Worm (Caenorhabditis elegans) whole organism, L3 larva: ENCODE measurements around the gene kvs-3.

Source experiments
- R02D3.7 ChIP-seq: fragments of 150-350 bp; optimal IDR thresholded peaks from 2 replicates; lab custom pipeline; 2014; ENCODE audit warnings: missing biosample characterization, missing genetic modification characterization
- ZK546.5 ChIP-seq: sonication (generic microtip); optimal IDR thresholded peaks from 2 replicates; lab custom pipeline; 2017; ENCODE audit warnings: missing biosample characterization, missing genetic modification characterization
- aly-2 ChIP-seq: fragments of 150-350 bp; optimal IDR thresholded peaks from 2 replicates; lab custom pipeline; 2014; ENCODE audit warnings: missing biosample characterization, missing genetic modification characterization
- ama-1 ChIP-seq: fragments of 150-350 bp; optimal IDR thresholded peaks from 2 replicates; lab custom pipeline; 2018
- ceh-16 ChIP-seq: sonication (generic microtip); optimal IDR thresholded peaks from 2 replicates; lab custom pipeline; 2017; ENCODE audit warnings: missing biosample characterization, missing genetic modification characterization
- ceh-28 ChIP-seq: fragments of 150-350 bp; optimal IDR thresholded peaks from 2 replicates; lab custom pipeline; 2014; ENCODE audit warnings: missing biosample characterization, missing genetic modification reagents, missing genetic modification characterization
- ceh-82 ChIP-seq: fragments of 150-350 bp; optimal IDR thresholded peaks from 2 replicates; lab custom pipeline; 2014; ENCODE audit warnings: missing biosample characterization, missing genetic modification characterization
- ceh-9 ChIP-seq: sonication (generic microtip); optimal IDR thresholded peaks from 2 replicates; lab custom pipeline; 2018; ENCODE audit warnings: missing biosample characterization, missing genetic modification characterization
- daf-12 ChIP-seq: fragments of 150-350 bp; optimal IDR thresholded peaks from 2 replicates; lab custom pipeline; 2014; ENCODE audit warnings: missing biosample characterization, missing genetic modification reagents, missing genetic modification characterization
- egl-27 ChIP-seq: sonication (generic microtip); optimal IDR thresholded peaks from 4 replicates; lab custom pipeline; 2017; ENCODE audit warnings: missing biosample characterization, missing genetic modification reagents, missing genetic modification characterization
- egl-5 ChIP-seq: fragments of 150-350 bp; optimal IDR thresholded peaks from 2 replicates; lab custom pipeline; 2017; ENCODE audit warnings: missing biosample characterization, missing genetic modification reagents, missing genetic modification characterization, inconsistent platforms
- elt-1 ChIP-seq: fragments of 150-350 bp; optimal IDR thresholded peaks from 2 replicates; lab custom pipeline; 2014; ENCODE audit warnings: missing biosample characterization, missing genetic modification characterization
- elt-2 ChIP-seq: sonication (generic microtip); optimal IDR thresholded peaks from 2 replicates; lab custom pipeline; 2016; ENCODE audit warnings: missing genetic modification reagents, mild to moderate bottlenecking, missing genetic modification characterization, missing compliant biosample characterization
- elt-3 ChIP-seq, 3 experiments: fragments of 150-350 bp in 1 of 3; sonication (generic microtip) in 2 of 3; optimal IDR thresholded peaks; 2 replicates in 2 of 3; 4 replicates in 1 of 3; lab custom pipeline; 2014 to 2017; ENCODE audit warnings: missing biosample characterization in 3 of 3, missing genetic modification characterization in 3 of 3
- eor-1 ChIP-seq, 2 experiments: fragments of 150-350 bp; optimal IDR thresholded peaks; 2 replicates each; lab custom pipeline; 2014 to 2018; ENCODE audit warnings: missing biosample characterization in 2 of 2, missing genetic modification characterization in 2 of 2
- fkh-10 ChIP-seq: sonication (generic microtip); optimal IDR thresholded peaks from 2 replicates; lab custom pipeline; 2017; ENCODE audit warnings: missing biosample characterization, missing genetic modification reagents, missing genetic modification characterization
- fkh-2 ChIP-seq: fragments of 150-350 bp; optimal IDR thresholded peaks from 2 replicates; lab custom pipeline; 2014; ENCODE audit warnings: missing biosample characterization, missing genetic modification reagents, missing genetic modification characterization
- fos-1 ChIP-seq: fragments of 150-350 bp; optimal IDR thresholded peaks from 2 replicates; lab custom pipeline; 2014; ENCODE audit warnings: missing biosample characterization, missing genetic modification characterization
- hmg-11 ChIP-seq: sonication (generic microtip); optimal IDR thresholded peaks from 2 replicates; lab custom pipeline; 2016; ENCODE audit warnings: missing genetic modification characterization, missing compliant biosample characterization
- jun-1 ChIP-seq: fragments of 150-350 bp; optimal IDR thresholded peaks from 2 replicates; lab custom pipeline; 2014; ENCODE audit warnings: missing biosample characterization, missing genetic modification reagents, missing genetic modification characterization
- lin-15B ChIP-seq: fragments of 150-350 bp; optimal IDR thresholded peaks from 2 replicates; lab custom pipeline; 2014; ENCODE audit warnings: missing biosample characterization, missing genetic modification characterization
- lin-39 ChIP-seq: fragments of 150-350 bp; optimal IDR thresholded peaks from 2 replicates; lab custom pipeline; 2018; ENCODE audit warnings: missing biosample characterization, missing genetic modification reagents, missing genetic modification characterization
- lsy-12 ChIP-seq: sonication (generic microtip); optimal IDR thresholded peaks from 2 replicates; lab custom pipeline; 2016; ENCODE audit warnings: mild to moderate bottlenecking, missing genetic modification characterization, missing compliant biosample characterization
- mdl-1 ChIP-seq: fragments of 150-350 bp; optimal IDR thresholded peaks from 2 replicates; lab custom pipeline; 2014; ENCODE audit warnings: missing biosample characterization, missing genetic modification characterization
- mml-1 ChIP-seq: fragments of 150-350 bp; sonication (generic microtip); optimal IDR thresholded peaks from 3 replicates; lab custom pipeline; 2014; ENCODE audit warnings: missing biosample characterization, missing genetic modification characterization
- nfya-1 ChIP-seq: sonication (generic microtip); optimal IDR thresholded peaks from 2 replicates; lab custom pipeline; 2017; ENCODE audit warnings: missing genetic modification characterization, mild to moderate bottlenecking, missing compliant biosample characterization, antibody characterized with exemption, moderate library complexity; ENCODE audit not compliant: insufficient read depth
- nhr-11 ChIP-seq: fragments of 150-350 bp; optimal IDR thresholded peaks from 2 replicates; lab custom pipeline; 2014; ENCODE audit warnings: missing biosample characterization, missing genetic modification characterization
- nhr-12 ChIP-seq: fragments of 150-350 bp; optimal IDR thresholded peaks from 2 replicates; lab custom pipeline; 2014; ENCODE audit warnings: missing biosample characterization, missing genetic modification characterization
- nhr-23 ChIP-seq: fragments of 150-350 bp; optimal IDR thresholded peaks from 2 replicates; lab custom pipeline; 2014; ENCODE audit warnings: missing biosample characterization, missing genetic modification reagents, missing genetic modification characterization
- nhr-237 ChIP-seq: fragments of 150-350 bp; optimal IDR thresholded peaks from 2 replicates; lab custom pipeline; 2014; ENCODE audit warnings: missing biosample characterization, missing genetic modification characterization
- nhr-25 ChIP-seq: sonication (generic microtip); optimal IDR thresholded peaks from 2 replicates; lab custom pipeline; 2017; ENCODE audit warnings: missing biosample characterization, missing genetic modification characterization
- nhr-28 ChIP-seq: fragments of 150-350 bp; optimal IDR thresholded peaks from 2 replicates; lab custom pipeline; 2014; ENCODE audit warnings: missing biosample characterization, missing genetic modification characterization
- nhr-43 ChIP-seq: sonication (generic microtip); optimal IDR thresholded peaks from 2 replicates; lab custom pipeline; 2016; ENCODE audit warnings: mild to moderate bottlenecking, missing genetic modification characterization, missing compliant biosample characterization; ENCODE audit not compliant: poor library complexity, severe bottlenecking
- nhr-67 ChIP-seq: fragments of 150-350 bp; optimal IDR thresholded peaks from 2 replicates; lab custom pipeline; 2014; ENCODE audit warnings: missing biosample characterization, missing genetic modification characterization
- nhr-76 ChIP-seq: fragments of 150-350 bp; sonication (generic microtip); optimal IDR thresholded peaks from 5 replicates; lab custom pipeline; 2014; ENCODE audit warnings: missing biosample characterization, missing genetic modification characterization
- nhr-77 ChIP-seq: fragments of 150-350 bp; optimal IDR thresholded peaks from 2 replicates; lab custom pipeline; 2014; ENCODE audit warnings: missing biosample characterization, missing genetic modification characterization
- pha-4 ChIP-seq: fragments of 150-350 bp; optimal IDR thresholded peaks from 2 replicates; lab custom pipeline; 2014; ENCODE audit warnings: missing biosample characterization, missing genetic modification reagents, missing genetic modification characterization
- pqm-1 ChIP-seq: fragments of 150-350 bp; optimal IDR thresholded peaks from 2 replicates; lab custom pipeline; 2017; ENCODE audit warnings: missing biosample characterization, missing genetic modification characterization, inconsistent platforms
- sea-2 ChIP-seq: fragments of 150-350 bp; sonication (generic microtip); optimal IDR thresholded peaks from 4 replicates; lab custom pipeline; 2014; ENCODE audit warnings: missing biosample characterization, missing genetic modification reagents, missing genetic modification characterization
- skn-1 ChIP-seq: fragments of 150-350 bp; optimal IDR thresholded peaks from 2 replicates; lab custom pipeline; 2014; ENCODE audit warnings: missing biosample characterization, missing genetic modification characterization
- snpc-4 ChIP-seq: fragments of 150-350 bp; optimal IDR thresholded peaks from 2 replicates; lab custom pipeline; 2014; ENCODE audit warnings: missing biosample characterization, missing genetic modification characterization
- tbx-2 ChIP-seq: sonication (generic microtip); optimal IDR thresholded peaks from 2 replicates; lab custom pipeline; 2016; ENCODE audit warnings: mild to moderate bottlenecking, missing genetic modification characterization, missing compliant biosample characterization
- unc-39 ChIP-seq: sonication (generic microtip); optimal IDR thresholded peaks from 4 replicates; lab custom pipeline; 2017; ENCODE audit warnings: missing biosample characterization, missing genetic modification characterization
- unc-62 ChIP-seq: fragments of 150-350 bp; sonication (generic microtip); optimal IDR thresholded peaks from 4 replicates; lab custom pipeline; 2014; ENCODE audit warnings: missing biosample characterization, missing genetic modification reagents, missing genetic modification characterization
- zag-1 ChIP-seq: fragments of 150-350 bp; optimal IDR thresholded peaks from 2 replicates; lab custom pipeline; 2014; ENCODE audit warnings: missing biosample characterization, missing genetic modification characterization
- ztf-11 ChIP-seq: fragments of 150-350 bp; optimal IDR thresholded peaks from 2 replicates; lab custom pipeline; 2014; ENCODE audit warnings: missing biosample characterization, missing genetic modification characterization
- ztf-4 ChIP-seq: fragments of 150-350 bp; optimal IDR thresholded peaks from 2 replicates; lab custom pipeline; 2014; ENCODE audit warnings: missing biosample characterization, missing genetic modification characterization

The kvs-3 gene

DNA sequence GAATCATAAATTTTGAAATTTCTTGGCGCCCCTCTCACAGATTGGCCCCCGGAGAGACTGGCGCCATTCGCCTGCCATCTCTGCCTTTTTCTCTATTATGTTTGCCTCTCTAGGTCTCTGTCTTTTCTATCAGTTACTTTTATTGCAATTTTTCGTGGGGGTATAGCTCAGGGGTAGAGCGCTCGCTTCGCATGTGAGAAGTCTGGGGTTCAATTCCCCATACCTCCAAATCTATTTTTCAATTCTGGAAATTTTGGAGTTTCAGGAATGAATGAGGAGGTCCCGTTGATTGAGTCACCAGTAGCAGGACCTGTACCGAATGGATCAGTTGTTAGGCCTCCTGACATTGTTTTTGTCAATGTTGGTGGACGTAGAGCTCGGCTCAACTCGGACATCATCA, at the start of gene kvs-3:
kvs-3 (plus strand) TSS at position 266 of the 400 bp plus-strand sequence.
- TF ChIP-seq nhr-76 (tag; lab: Kevin White, UChicago) (peak; percentile 2), unc-39 (tag; lab: Kevin White, UChicago) (no peak), egl-5 (no peak), tbx-2 (tag; lab: Kevin White, UChicago) (peak; percentile 51), sea-2 (GFP tag; lab: Kevin White, UChicago) (no peak), ZK546.5 (tag; lab: Kevin White, UChicago) (no peak), aly-2 (tag; lab: Kevin White, UChicago) (no peak), ama-1 (lab: Kevin White, UChicago) (no peak), skn-1 (no peak), nhr-28 (tag; lab: Kevin White, UChicago) (no peak), ceh-82 (no peak), nhr-11 (tag; lab: Kevin White, UChicago) (no peak), fkh-2 (tag; lab: Kevin White, UChicago) (no peak), fkh-10 (GFP tag; lab: Kevin White, UChicago) (no peak), eor-1 (tag; optimal IDR thresholded peaks at IDR 0.05; lab: Kevin White, UChicago) (no peak), elt-1 (tag; lab: Kevin White, UChicago) (peak; percentile 22), nhr-25 (tag; lab: Kevin White, UChicago) (no peak), jun-1 (tag; lab: Kevin White, UChicago) (no peak), ztf-11 (tag; lab: Kevin White, UChicago) (no peak), daf-12 (tag; lab: Kevin White, UChicago) (no peak), ztf-4 (tag; lab: Kevin White, UChicago) (no peak), hmg-11 (tag; lab: Kevin White, UChicago) (peak; percentile 81), lin-39 (tag; lab: Kevin White, UChicago) (peak; percentile 65), lsy-12 (tag; lab: Kevin White, UChicago) (peak; percentile 37), zag-1 (tag; lab: Kevin White, UChicago) (no peak), nhr-23 (tag; lab: Kevin White, UChicago) (no peak), lin-15B (tag; lab: Kevin White, UChicago) (no peak), nfya-1 (tag; lab: Kevin White, UChicago) (peak; percentile 49), pqm-1 (tag; lab: Kevin White, UChicago) (no peak), ceh-16 (tag; lab: Kevin White, UChicago) (no peak), snpc-4 (tag; lab: Kevin White, UChicago) (no peak), nhr-237 (tag; lab: Kevin White, UChicago) (no peak), elt-3 (tag; optimal IDR thresholded peaks at IDR 0.05; lab: Kevin White, UChicago) (no peak), egl-27 (tag; lab: Kevin White, UChicago) (peak; percentile 29), mml-1 (tag; lab: Kevin White, UChicago) (no peak), R02D3.7 (tag; lab: Kevin White, UChicago) (peak; percentile 2), pha-4 (tag; lab: Kevin White, UChicago) (no peak), unc-62 (no peak), mdl-1 (tag; lab: Kevin White, UChicago) (no peak), nhr-12 (no peak), fos-1 (tag; lab: Kevin White, UChicago) (no peak), nhr-43 (tag; lab: Kevin White, UChicago) (no peak), elt-2 (tag; lab: Kevin White, UChicago) (peak; percentile 49), ceh-9 (tag; lab: Kevin White, UChicago) (no peak), nhr-67 (tag; lab: Kevin White, UChicago) (no peak), ceh-28 (tag; lab: Kevin White, UChicago) (no peak), nhr-77 (peak; percentile 19)
